Fruit fly (Drosophila melanogaster) whole organism, adult: ENCODE data around the gene CG6454.

ENCODE experiments used
- Crg-1 ChIP-seq: fragments of 200-800 bp; sonication (Bioruptor generic); optimal IDR thresholded peaks from 2 replicates; lab custom pipeline; 2016; ENCODE audit warnings: missing biosample characterization, missing genetic modification characterization
- Hr96 ChIP-seq: fragments of 200-800 bp; sonication (Bioruptor generic); optimal IDR thresholded peaks from 2 replicates; lab custom pipeline; 2016; ENCODE audit warnings: missing biosample characterization, missing genetic modification characterization

- TF ChIP-seq Hr96 (GFP tag; lab: Kevin White, UChicago) (no peak), Crg-1 (GFP tag; lab: Kevin White, UChicago) (no peak)
Observed at dm6 chr3R:24386434-24386833, 37.5 kb downstream of the CG6454 start.
